Worm (Caenorhabditis elegans): ENCODE data around the gene str-41.

- TF ChIP-seq W03F9.2 (tag; optimal IDR thresholded peaks at IDR 0.05) (no peak), him-1 (tag; optimal IDR thresholded peaks at IDR 0.05) (no peak)
Observed at ce11 chrV:7364951-7365350, 46.8 kb upstream of the str-41 start, which contains the start of gene exc-13.

All from whole organism, L4/young adult.